Worm (Caenorhabditis elegans): ENCODE measurements around the gene F36F12.2.

F36F12.2 gene

DNA sequence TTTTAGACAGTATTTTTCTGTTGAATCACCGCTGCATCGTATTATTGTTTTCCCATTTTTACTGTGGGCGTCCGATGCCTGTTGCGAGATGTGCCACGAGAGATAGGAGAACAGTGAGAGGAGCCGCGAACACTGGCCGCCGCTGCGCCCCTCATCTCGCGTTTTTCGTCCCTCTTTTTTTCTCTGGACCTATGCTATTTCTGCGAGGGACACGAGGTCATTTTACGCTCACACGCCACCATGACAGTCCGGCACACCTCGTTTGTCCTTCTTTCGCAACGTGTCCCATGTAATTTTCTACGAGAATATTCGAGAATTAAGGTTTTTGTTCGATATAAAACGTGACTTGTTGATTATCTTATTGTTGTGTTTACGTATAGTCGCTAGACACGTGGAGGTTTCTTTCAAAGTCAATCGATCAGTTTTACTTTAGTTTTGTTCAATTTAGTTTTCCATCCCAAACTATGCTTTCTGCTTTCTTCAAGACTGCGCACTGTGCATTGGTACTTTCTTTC, 27.1 kb downstream of the F36F12.2 start, which contains the start of gene lbp-9 (continued):
- TF ChIP-seq nhr-6 (tag; optimal IDR thresholded peaks at IDR 0.05) (no peak), mes-2 (tag; optimal IDR thresholded peaks at IDR 0.05; ENCODE audit: poor library complexity, severe bottlenecking) (peak; percentile 46), lin-1 (GFP tag; IDR thresholded peaks at IDR 0.05) (no peak), php-3 (GFP tag; IDR thresholded peaks at IDR 0.05) (0 out of 2 replicates have a peak, but pooled peaks have one; percentile 30), nhr-11 (tag; optimal IDR thresholded peaks at IDR 0.05) (no peak), egl-43 (GFP tag; IDR thresholded peaks at IDR 0.05) (peak; percentile 47; the same call in 1 of the 2 replicates), zip-11 (GFP tag; IDR thresholded peaks at IDR 0.05) (no peak), set-16 (GFP tag; IDR thresholded peaks at IDR 0.05) (peak; percentile 58), nhr-48 (tag; optimal IDR thresholded peaks at IDR 0.05) (no peak), egl-27 (tag; optimal IDR thresholded peaks at IDR 0.05) (no peak), nhr-237 (tag; optimal IDR thresholded peaks at IDR 0.05) (no peak), lin-39 (tag; optimal IDR thresholded peaks at IDR 0.05) (no peak), skn-1 (tag; optimal IDR thresholded peaks at IDR 0.05) (no peak), Y105C5A.15 (GFP tag; IDR thresholded peaks at IDR 0.05) (no peak), R02D3.7 (tag; optimal IDR thresholded peaks at IDR 0.05) (no peak), ztf-7 (tag; optimal IDR thresholded peaks at IDR 0.05) (no peak), zfp-2 (tag; optimal IDR thresholded peaks at IDR 0.05) (no peak), zip-2 (tag; optimal IDR thresholded peaks at IDR 0.05) (no peak), nhr-10 (tag; optimal IDR thresholded peaks at IDR 0.05) (no peak), ztf-11 (tag; optimal IDR thresholded peaks at IDR 0.05) (no peak), ama-1 (optimal IDR thresholded peaks at IDR 0.05) (peak; percentile 23), T26A8.4 (GFP tag; IDR thresholded peaks at IDR 0.05) (no peak), nhr-28 (tag; optimal IDR thresholded peaks at IDR 0.05) (peak; percentile 53), F10B5.3 (tag; optimal IDR thresholded peaks at IDR 0.05) (no peak), hif-1 (tag; optimal IDR thresholded peaks at IDR 0.05) (peak in 1 of 2 experiments; percentile 1), lin-15B (tag; optimal IDR thresholded peaks at IDR 0.05) (no peak), aha-1 (tag) (peak; percentile 97), zag-1 (tag; optimal IDR thresholded peaks at IDR 0.05) (no peak), mep-1 (tag; optimal IDR thresholded peaks at IDR 0.05) (peak; percentile 67), mdl-1 (tag; optimal IDR thresholded peaks at IDR 0.05) (peak in 1 of 2 experiments; percentile 88), Y5F2A.4 (GFP tag; optimal IDR thresholded peaks at IDR 0.05) (no peak), mxl-3 (GFP tag; optimal IDR thresholded peaks at IDR 0.05) (peak; percentile 92), dmd-8 (GFP tag; IDR thresholded peaks at IDR 0.05) (0 out of 2 replicates have a peak, but pooled peaks have one; percentile 47), lin-38 (GFP tag; IDR thresholded peaks at IDR 0.05) (peak; percentile 8; the same call in 1 of the 2 replicates), tra-1 (GFP tag; IDR thresholded peaks at IDR 0.05) (no peak), pqm-1 (tag; optimal IDR thresholded peaks at IDR 0.05) (no peak), Y48G9A.11 (GFP tag; IDR thresholded peaks at IDR 0.05) (no peak), nhr-76 (tag; optimal IDR thresholded peaks at IDR 0.05) (no peak), dpl-1 (GFP tag; optimal IDR thresholded peaks at IDR 0.05) (peak; percentile 17), madf-5 (GFP tag; IDR thresholded peaks at IDR 0.05) (no peak), nhr-42 (GFP tag; IDR thresholded peaks at IDR 0.05) (no peak), D1046.2 (GFP tag; IDR thresholded peaks at IDR 0.05) (0 out of 2 replicates have a peak, but pooled peaks have one; percentile 16), ceh-82 (tag; optimal IDR thresholded peaks at IDR 0.05) (no peak), nhr-25 (tag; optimal IDR thresholded peaks at IDR 0.05; ENCODE audit: borderline replicate concordance, insufficient read depth) (peak; percentile 49), fos-1 (tag; optimal IDR thresholded peaks at IDR 0.05) (no peak), gei-8 (GFP tag; optimal IDR thresholded peaks at IDR 0.05) (no peak), hmg-1.1 (GFP tag; IDR thresholded peaks at IDR 0.05) (peak; percentile 55; the same call in 1 of the 2 replicates), lim-7 (GFP tag; IDR thresholded peaks at IDR 0.05) (peak; percentile 66; the same call in 1 of the 2 replicates), spr-3 (GFP tag; optimal IDR thresholded peaks at IDR 0.05) (no peak), nhr-102 (tag; optimal IDR thresholded peaks at IDR 0.05) (no peak), lsy-2 (tag; optimal IDR thresholded peaks at IDR 0.05) (peak in 1 of 2 experiments; percentile 47), ctbp-1 (GFP tag; IDR thresholded peaks at IDR 0.05) (peak; percentile 46; the same call in 1 of the 2 replicates)
